Worm (Caenorhabditis elegans) whole organism, L1 larva: ENCODE data around the gene dyc-1.

Source experiments
- C34B4.2 ChIP-seq: sonication (generic microtip); optimal IDR thresholded peaks from 2 replicates; lab custom pipeline; 2017; ENCODE audit warnings: mild to moderate bottlenecking, missing genetic modification characterization, missing compliant biosample characterization
- F16B12.6 ChIP-seq: fragments of 150-350 bp; optimal IDR thresholded peaks from 2 replicates; lab custom pipeline; 2014; ENCODE audit warnings: missing biosample characterization, missing genetic modification characterization
- Y116A8C.19 ChIP-seq: sonication (generic microtip); optimal IDR thresholded peaks from 2 replicates; lab custom pipeline; 2016; ENCODE audit warnings: missing compliant biosample characterization, missing genetic modification characterization, borderline replicate concordance
- aha-1 ChIP-seq: fragments of 150-350 bp; optimal IDR thresholded peaks from 2 replicates; lab custom pipeline; 2014; ENCODE audit warnings: missing biosample characterization, missing genetic modification characterization
- alr-1 ChIP-seq: fragments of 200-800 bp; sonication (Bioruptor generic); optimal IDR thresholded peaks from 2 replicates; lab custom pipeline; 2018; ENCODE audit warnings: borderline replicate concordance, mild to moderate bottlenecking, missing genetic modification characterization, missing compliant biosample characterization
- ama-1 ChIP-seq: fragments of 150-350 bp; optimal IDR thresholded peaks from 2 replicates; lab custom pipeline; 2014
- blmp-1 ChIP-seq: fragments of 150-350 bp; optimal IDR thresholded peaks from 2 replicates; lab custom pipeline; 2014; ENCODE audit warnings: missing biosample characterization, missing genetic modification characterization
- ceh-63 ChIP-seq: fragments of 200-800 bp; sonication (Bioruptor generic); optimal IDR thresholded peaks from 2 replicates; lab custom pipeline; 2018; ENCODE audit warnings: mild to moderate bottlenecking, missing genetic modification characterization, missing compliant biosample characterization
- ceh-8 ChIP-seq: fragments of 200-800 bp; sonication (Bioruptor generic); optimal IDR thresholded peaks from 2 replicates; lab custom pipeline; 2018; ENCODE audit warnings: mild to moderate bottlenecking, missing genetic modification characterization, moderate library complexity, missing compliant biosample characterization
- ceh-82 ChIP-seq, 3 experiments: fragments of 150-350 bp in 1 of 3; sonication (generic microtip) in 2 of 3; optimal IDR thresholded peaks; 2 replicates each; lab custom pipeline; 2014 to 2017; ENCODE audit warnings: missing biosample characterization in 3 of 3, missing genetic modification characterization in 3 of 3
- ceh-88 ChIP-seq: fragments of 200-800 bp; sonication (Bioruptor generic); IDR thresholded peaks from 2 replicates; pipeline ENCODE4 v1.3.6; 2022; ENCODE audit warnings: missing genetic modification characterization, missing compliant biosample characterization
- ceh-90 ChIP-seq: sonication (generic microtip); optimal IDR thresholded peaks from 2 replicates; lab custom pipeline; 2016; ENCODE audit warnings: missing genetic modification characterization, missing compliant biosample characterization
- dpl-1 ChIP-seq, 3 experiments: fragments of 150-350 bp in 2 of 3; sonication (generic microtip) in 1 of 3; optimal IDR thresholded peaks; 2 replicates each; lab custom pipeline; 2014 to 2017; ENCODE audit warnings: missing biosample characterization in 3 of 3, missing genetic modification characterization in 3 of 3, missing genetic modification reagents in 3 of 3
- dsc-1 ChIP-seq: sonication (generic microtip); optimal IDR thresholded peaks from 2 replicates; lab custom pipeline; 2016; ENCODE audit warnings: mild to moderate bottlenecking, missing genetic modification characterization, missing compliant biosample characterization
- egl-13 ChIP-seq: sonication (generic microtip); optimal IDR thresholded peaks from 2 replicates; lab custom pipeline; 2016; ENCODE audit warnings: missing genotype, missing genetic modification reagents, missing genetic modification characterization, missing compliant biosample characterization
- elt-2 ChIP-seq: sonication (generic microtip); optimal IDR thresholded peaks from 2 replicates; lab custom pipeline; 2016; ENCODE audit warnings: missing genetic modification characterization, mild to moderate bottlenecking, inconsistent platforms, missing compliant biosample characterization, missing genetic modification reagents
- fkh-10 ChIP-seq: sonication (generic microtip); optimal IDR thresholded peaks from 2 replicates; lab custom pipeline; 2017; ENCODE audit warnings: missing biosample characterization, missing genetic modification reagents, missing genetic modification characterization
- fkh-8 ChIP-seq: sonication (generic microtip); optimal IDR thresholded peaks from 2 replicates; lab custom pipeline; 2016; ENCODE audit warnings: mild to moderate bottlenecking, missing genetic modification characterization, missing compliant biosample characterization
- fos-1 ChIP-seq: fragments of 150-350 bp; optimal IDR thresholded peaks from 2 replicates; lab custom pipeline; 2014; ENCODE audit warnings: missing biosample characterization, missing genetic modification characterization
- hlh-4 ChIP-seq: sonication (generic microtip); optimal IDR thresholded peaks from 2 replicates; lab custom pipeline; 2016; ENCODE audit warnings: mild to moderate bottlenecking, missing genetic modification characterization, missing compliant biosample characterization
- irx-1 ChIP-seq: sonication (generic microtip); optimal IDR thresholded peaks from 2 replicates; lab custom pipeline; 2016; ENCODE audit warnings: missing genetic modification characterization, missing compliant biosample characterization
- jun-1 ChIP-seq: fragments of 150-350 bp; optimal IDR thresholded peaks from 2 replicates; lab custom pipeline; 2014; ENCODE audit warnings: missing biosample characterization, missing genetic modification reagents, missing genetic modification characterization
- lin-14 ChIP-seq: fragments of 200-800 bp; sonication (Bioruptor generic); optimal IDR thresholded peaks from 2 replicates; lab custom pipeline; 2018; ENCODE audit warnings: mild to moderate bottlenecking, missing genetic modification characterization, moderate library complexity, missing compliant biosample characterization
- lin-35 ChIP-seq, 2 experiments: fragments of 150-350 bp; optimal IDR thresholded peaks; 2 replicates each; lab custom pipeline; 2014; ENCODE audit warnings: missing biosample characterization in 2 of 2, missing genetic modification characterization in 2 of 2, missing genetic modification reagents in 2 of 2
- lin-39 ChIP-seq: fragments of 150-350 bp; optimal IDR thresholded peaks from 2 replicates; lab custom pipeline; 2014; ENCODE audit warnings: missing biosample characterization, missing genetic modification reagents, missing genetic modification characterization
- lsy-2 ChIP-seq, 2 experiments: fragments of 150-350 bp; optimal IDR thresholded peaks; 2 replicates each; lab custom pipeline; 2014; ENCODE audit warnings: missing biosample characterization in 2 of 2, missing genetic modification characterization in 2 of 2
- mab-9 ChIP-seq: fragments of 200-800 bp; sonication (Bioruptor generic); IDR thresholded peaks from 2 replicates; pipeline ENCODE4 v1.3.6; 2022; ENCODE audit warnings: missing genetic modification reagents, missing genetic modification characterization, missing compliant biosample characterization
- mdl-1 ChIP-seq, 2 experiments: fragments of 150-350 bp; optimal IDR thresholded peaks; 2 replicates each; lab custom pipeline; 2014 to 2017; ENCODE audit warnings: missing biosample characterization in 2 of 2, missing genetic modification characterization in 2 of 2, inconsistent platforms in 1 of 2
- mep-1 ChIP-seq: fragments of 150-350 bp; optimal IDR thresholded peaks from 2 replicates; lab custom pipeline; 2014; ENCODE audit warnings: missing biosample characterization, missing genetic modification characterization
- nhr-11 ChIP-seq: fragments of 150-350 bp; optimal IDR thresholded peaks from 2 replicates; lab custom pipeline; 2014; ENCODE audit warnings: missing biosample characterization, missing genetic modification characterization
- nhr-12 ChIP-seq: sonication (generic microtip); optimal IDR thresholded peaks from 2 replicates; lab custom pipeline; 2017; ENCODE audit warnings: missing biosample characterization, missing genetic modification characterization
- nhr-20 ChIP-seq: sonication (generic microtip); optimal IDR thresholded peaks from 2 replicates; lab custom pipeline; 2016; ENCODE audit warnings: mild to moderate bottlenecking, missing genetic modification characterization, missing compliant biosample characterization
- nhr-237 ChIP-seq: fragments of 150-350 bp; optimal IDR thresholded peaks from 2 replicates; lab custom pipeline; 2014; ENCODE audit warnings: missing biosample characterization, missing genetic modification characterization
- nhr-28 ChIP-seq: fragments of 150-350 bp; optimal IDR thresholded peaks from 2 replicates; lab custom pipeline; 2014; ENCODE audit warnings: missing biosample characterization, missing genetic modification characterization
- nhr-47 ChIP-seq: sonication (generic microtip); optimal IDR thresholded peaks from 2 replicates; lab custom pipeline; 2016; ENCODE audit warnings: mild to moderate bottlenecking, missing genetic modification characterization, moderate library complexity, missing compliant biosample characterization
- nhr-71 ChIP-seq: sonication (generic microtip); optimal IDR thresholded peaks from 2 replicates; lab custom pipeline; 2016; ENCODE audit warnings: mild to moderate bottlenecking, missing genetic modification characterization, moderate library complexity, missing compliant biosample characterization
- nhr-76 ChIP-seq: sonication (generic microtip); optimal IDR thresholded peaks from 2 replicates; lab custom pipeline; 2017; ENCODE audit warnings: missing biosample characterization, missing genetic modification characterization
- nhr-85 ChIP-seq: sonication (generic microtip); peaks from one replicate; lab custom pipeline; 2016; ENCODE audit warnings: missing genetic modification characterization, inconsistent platforms, missing compliant biosample characterization
- nhr-90 ChIP-seq: sonication (generic microtip); optimal IDR thresholded peaks from 2 replicates; lab custom pipeline; 2016; ENCODE audit warnings: mild to moderate bottlenecking, missing genetic modification characterization, missing compliant biosample characterization; ENCODE audit not compliant: poor library complexity
- rnt-1 ChIP-seq: sonication (generic microtip); optimal IDR thresholded peaks from 2 replicates; lab custom pipeline; 2016; ENCODE audit warnings: mild to moderate bottlenecking, missing genetic modification characterization, moderate library complexity, missing compliant biosample characterization
- skn-1 ChIP-seq: fragments of 150-350 bp; optimal IDR thresholded peaks from 2 replicates; lab custom pipeline; 2014; ENCODE audit warnings: missing biosample characterization, missing genetic modification characterization
- snpc-4 ChIP-seq: fragments of 150-350 bp; optimal IDR thresholded peaks from 2 replicates; lab custom pipeline; 2014; ENCODE audit warnings: missing biosample characterization, missing genetic modification characterization
- snu-23 ChIP-seq: sonication (generic microtip); optimal IDR thresholded peaks from 2 replicates; lab custom pipeline; 2016; ENCODE audit warnings: missing genetic modification characterization, missing compliant biosample characterization
- sox-4 ChIP-seq: sonication (generic microtip); optimal IDR thresholded peaks from 2 replicates; lab custom pipeline; 2016; ENCODE audit warnings: missing genetic modification characterization, missing compliant biosample characterization
- sup-37 ChIP-seq: fragments of 200-800 bp; sonication (Bioruptor generic); optimal IDR thresholded peaks from 2 replicates; lab custom pipeline; 2018; ENCODE audit warnings: mild to moderate bottlenecking, missing genetic modification characterization, missing compliant biosample characterization
- swsn-7 ChIP-seq: sonication (generic microtip); optimal IDR thresholded peaks from 2 replicates; lab custom pipeline; 2016; ENCODE audit warnings: missing genetic modification characterization, missing compliant biosample characterization
- tbx-2 ChIP-seq: sonication (generic microtip); optimal IDR thresholded peaks from 2 replicates; lab custom pipeline; 2016; ENCODE audit warnings: missing genetic modification characterization, missing compliant biosample characterization
- tlp-1 ChIP-seq: fragments of 150-350 bp; optimal IDR thresholded peaks from 2 replicates; lab custom pipeline; 2014; ENCODE audit warnings: missing biosample characterization, missing genetic modification characterization
- unc-130 ChIP-seq: fragments of 150-350 bp; optimal IDR thresholded peaks from 2 replicates; lab custom pipeline; 2017; ENCODE audit warnings: missing biosample characterization, missing genetic modification characterization, inconsistent platforms
- unc-30 ChIP-seq: sonication (generic microtip); optimal IDR thresholded peaks from 2 replicates; lab custom pipeline; 2017; ENCODE audit warnings: missing biosample characterization, missing genetic modification characterization
- unc-86 ChIP-seq: sonication (generic microtip); optimal IDR thresholded peaks from 2 replicates; lab custom pipeline; 2016; ENCODE audit warnings: missing genetic modification characterization, missing compliant biosample characterization
- unc-98 ChIP-seq: fragments of 200-800 bp; sonication (Bioruptor generic); IDR thresholded peaks from 2 replicates; pipeline ENCODE4 v1.3.6; 2022; ENCODE audit warnings: missing genetic modification characterization, missing compliant biosample characterization
- xbp-1 ChIP-seq: sonication (generic microtip); optimal IDR thresholded peaks from 2 replicates; lab custom pipeline; 2016; ENCODE audit warnings: missing genetic modification characterization, missing compliant biosample characterization
- zip-4 ChIP-seq: fragments of 200-800 bp; sonication (Bioruptor generic); optimal IDR thresholded peaks from 2 replicates; lab custom pipeline; 2018; ENCODE audit warnings: mild to moderate bottlenecking, missing genetic modification characterization, moderate library complexity, missing compliant biosample characterization

dyc-1 gene

ce11 chrX:14015808-14016207, 33.5 kb upstream of the dyc-1 start (continued):
- TF ChIP-seq fos-1 (peak; percentile 78), nhr-20 (tag; lab: Kevin White, UChicago) (peak; percentile 87), F16B12.6 (no peak), ceh-88 (GFP tag; lab: Robert Waterston, UW) (peak; percentile 48; the same call in 1 of the 2 replicates), zip-4 (peak; percentile 1), nhr-85 (tag; lab: Kevin White, UChicago) (peak; percentile 60), nhr-47 (tag; lab: Kevin White, UChicago) (peak; percentile 88), lin-35 (GFP tag; optimal IDR thresholded peaks at IDR 0.05; lab: Kevin White, UChicago) (peak; percentile 47 to 78), lin-39 (tag; lab: Kevin White, UChicago) (no peak), snu-23 (peak; percentile 92), nhr-237 (tag; lab: Kevin White, UChicago) (peak; percentile 60), nhr-90 (peak; percentile 85), ama-1 (no peak), unc-130 (tag; lab: Kevin White, UChicago) (peak; percentile 91), hlh-4 (tag; lab: Kevin White, UChicago) (no peak), irx-1 (peak; percentile 65), ceh-63 (peak; percentile 5), mep-1 (tag; lab: Kevin White, UChicago) (peak; percentile 74), xbp-1 (tag; lab: Kevin White, UChicago) (peak; percentile 62), egl-13 (peak; percentile 76), sup-37 (GFP tag; lab: Kevin White, UChicago) (peak; percentile 52), elt-2 (tag; lab: Kevin White, UChicago) (peak; percentile 60), ceh-82 (tag; optimal IDR thresholded peaks at IDR 0.05; lab: Kevin White, UChicago) (peak; percentile 68 to 87 (median 69)), nhr-71 (tag; lab: Kevin White, UChicago) (peak; percentile 87), blmp-1 (peak; percentile 56), fkh-10 (peak; percentile 48), nhr-28 (no peak), nhr-76 (tag; lab: Kevin White, UChicago) (peak; percentile 26), mdl-1 (tag; optimal IDR thresholded peaks at IDR 0.05; lab: Kevin White, UChicago) (peak in 1 of 2 experiments; percentile 79), nhr-11 (tag; lab: Kevin White, UChicago) (peak; percentile 1), skn-1 (tag; lab: Kevin White, UChicago) (peak; percentile 66), dpl-1 (GFP tag; optimal IDR thresholded peaks at IDR 0.05; lab: Kevin White, UChicago) (peak; percentile 14 to 31 (median 25)), ceh-8 (no peak), lsy-2 (tag; optimal IDR thresholded peaks at IDR 0.05; lab: Kevin White, UChicago) (peak; percentile 60 to 75), swsn-7 (tag; lab: Kevin White, UChicago) (peak; percentile 86), lin-14 (GFP tag; lab: Kevin White, UChicago) (peak; percentile 88), Y116A8C.19 (tag; lab: Kevin White, UChicago) (no peak), ceh-90 (tag; lab: Kevin White, UChicago) (no peak), snpc-4 (tag; lab: Kevin White, UChicago) (peak; percentile 47), sox-4 (tag; lab: Kevin White, UChicago) (peak; percentile 51), tbx-2 (tag; lab: Kevin White, UChicago) (peak; percentile 80), unc-30 (tag; lab: Kevin White, UChicago) (no peak), dsc-1 (peak; percentile 89), fkh-8 (peak; percentile 78), C34B4.2 (no peak), unc-86 (tag; lab: Kevin White, UChicago) (peak; percentile 69), mab-9 (GFP tag; lab: Robert Waterston, UW) (no peak), alr-1 (tag; lab: Kevin White, UChicago) (no peak), jun-1 (tag; lab: Kevin White, UChicago) (peak; percentile 37), aha-1 (no peak), tlp-1 (no peak), unc-98 (GFP tag; lab: Robert Waterston, UW) (peak; percentile 39; the same call in 1 of the 2 replicates), nhr-12 (tag; lab: Kevin White, UChicago) (no peak), rnt-1 (tag; lab: Kevin White, UChicago) (peak; percentile 81)
